Worm (Caenorhabditis elegans) whole organism, L2 larva: ENCODE results near the gene Y2H9A.4.
"Not testable (repeated sequence)": the region's sequence is repeated elsewhere in the genome, so short reads cannot be mapped to it uniquely, and the experiment has no call there.

Experiments used
- C34F6.9 ChIP-seq: fragments of 150-350 bp; optimal IDR thresholded peaks from 2 replicates; lab custom pipeline; 2014; ENCODE audit warnings: missing biosample characterization, missing genetic modification characterization
- Y55F3AM.14 ChIP-seq: fragments of 200-800 bp; sonication (Bioruptor generic); optimal IDR thresholded peaks from 2 replicates; lab custom pipeline; 2018; ENCODE audit warnings: mild to moderate bottlenecking, missing genetic modification characterization, missing compliant biosample characterization
- ZK546.5 ChIP-seq: sonication (generic microtip); optimal IDR thresholded peaks from 2 replicates; lab custom pipeline; 2017; ENCODE audit warnings: missing biosample characterization, missing genetic modification characterization
- aly-2 ChIP-seq: fragments of 150-350 bp; optimal IDR thresholded peaks from 2 replicates; lab custom pipeline; 2014; ENCODE audit warnings: missing biosample characterization, missing genetic modification characterization
- ama-1 ChIP-seq: fragments of 150-350 bp; optimal IDR thresholded peaks from 2 replicates; lab custom pipeline; 2018; ENCODE audit warnings: inconsistent platforms
- dmd-4 ChIP-seq: sonication (generic microtip); optimal IDR thresholded peaks from 2 replicates; lab custom pipeline; 2017; ENCODE audit warnings: missing biosample characterization, missing genetic modification characterization
- egl-27 ChIP-seq: sonication (generic microtip); optimal IDR thresholded peaks from 3 replicates; lab custom pipeline; 2017; ENCODE audit warnings: missing biosample characterization, missing genetic modification reagents, missing genetic modification characterization
- elt-3 ChIP-seq: sonication (generic microtip); optimal IDR thresholded peaks from 2 replicates; lab custom pipeline; 2017; ENCODE audit warnings: missing biosample characterization, missing genetic modification characterization
- fos-1 ChIP-seq: fragments of 150-350 bp; optimal IDR thresholded peaks from 2 replicates; lab custom pipeline; 2014; ENCODE audit warnings: missing biosample characterization, missing genetic modification characterization
- gmeb-1 ChIP-seq: fragments of 150-350 bp; optimal IDR thresholded peaks from 2 replicates; lab custom pipeline; 2014; ENCODE audit warnings: missing biosample characterization, missing genetic modification characterization
- lin-11 ChIP-seq: fragments of 150-350 bp; sonication (generic microtip); optimal IDR thresholded peaks from 2 replicates; lab custom pipeline; 2014; ENCODE audit warnings: missing biosample characterization, missing genetic modification characterization, inconsistent platforms, mixed read lengths
- lin-13 ChIP-seq: fragments of 150-350 bp; optimal IDR thresholded peaks from 2 replicates; lab custom pipeline; 2014; ENCODE audit warnings: missing biosample characterization, missing genetic modification reagents, missing genetic modification characterization
- lin-39 ChIP-seq: fragments of 150-350 bp; optimal IDR thresholded peaks from 2 replicates; lab custom pipeline; 2014; ENCODE audit warnings: missing biosample characterization, missing genetic modification reagents, missing genetic modification characterization
- mbf-1 ChIP-seq: sonication (generic microtip); optimal IDR thresholded peaks from 2 replicates; lab custom pipeline; 2017; ENCODE audit warnings: missing biosample characterization, missing genetic modification characterization
- nhr-10 ChIP-seq: sonication (generic microtip); optimal IDR thresholded peaks from 2 replicates; lab custom pipeline; 2017; ENCODE audit warnings: missing biosample characterization, missing genetic modification characterization
- nhr-12 ChIP-seq: fragments of 150-350 bp; optimal IDR thresholded peaks from 2 replicates; lab custom pipeline; 2014; ENCODE audit warnings: missing biosample characterization, missing genetic modification characterization
- nhr-129 ChIP-seq: fragments of 150-350 bp; optimal IDR thresholded peaks from 2 replicates; lab custom pipeline; 2014; ENCODE audit warnings: missing biosample characterization, missing genetic modification characterization
- nhr-21 ChIP-seq: fragments of 150-350 bp; optimal IDR thresholded peaks from 2 replicates; lab custom pipeline; 2014; ENCODE audit warnings: missing biosample characterization, missing genetic modification characterization
- nhr-23 ChIP-seq: fragments of 150-350 bp; optimal IDR thresholded peaks from 2 replicates; lab custom pipeline; 2014; ENCODE audit warnings: missing biosample characterization, missing genetic modification reagents, missing genetic modification characterization
- nhr-237 ChIP-seq: fragments of 150-350 bp; optimal IDR thresholded peaks from 2 replicates; lab custom pipeline; 2014; ENCODE audit warnings: missing biosample characterization, missing genetic modification characterization
- nhr-77 ChIP-seq: fragments of 150-350 bp; optimal IDR thresholded peaks from 2 replicates; lab custom pipeline; 2014; ENCODE audit warnings: missing biosample characterization, missing genetic modification characterization
- skn-1 ChIP-seq: sonication (generic microtip); optimal IDR thresholded peaks from 2 replicates; lab custom pipeline; 2017; ENCODE audit warnings: missing biosample characterization, missing genetic modification characterization
- snpc-4 ChIP-seq: fragments of 150-350 bp; optimal IDR thresholded peaks from 2 replicates; lab custom pipeline; 2014; ENCODE audit warnings: missing biosample characterization, missing genetic modification characterization
- unc-55 ChIP-seq: fragments of 150-350 bp; sonication (generic microtip); optimal IDR thresholded peaks from 3 replicates; lab custom pipeline; 2014; ENCODE audit warnings: missing biosample characterization, missing genetic modification reagents, missing genetic modification characterization
- unc-62 ChIP-seq: fragments of 150-350 bp; optimal IDR thresholded peaks from 2 replicates; lab custom pipeline; 2014; ENCODE audit warnings: missing biosample characterization, missing genetic modification reagents, missing genetic modification characterization
- ztf-1 ChIP-seq: fragments of 200-800 bp; sonication (Bioruptor generic); conservative IDR thresholded peaks from 2 replicates; pipeline ENCODE4 v1.3.6; 2022; ENCODE audit warnings: missing genetic modification characterization, missing compliant biosample characterization
- ztf-11 ChIP-seq: sonication (generic microtip); optimal IDR thresholded peaks from 2 replicates; lab custom pipeline; 2017; ENCODE audit warnings: missing biosample characterization, missing genetic modification characterization
- ztf-4 ChIP-seq: fragments of 150-350 bp; optimal IDR thresholded peaks from 2 replicates; lab custom pipeline; 2014; ENCODE audit warnings: missing biosample characterization, missing genetic modification characterization

Y2H9A.4 gene

DNA sequence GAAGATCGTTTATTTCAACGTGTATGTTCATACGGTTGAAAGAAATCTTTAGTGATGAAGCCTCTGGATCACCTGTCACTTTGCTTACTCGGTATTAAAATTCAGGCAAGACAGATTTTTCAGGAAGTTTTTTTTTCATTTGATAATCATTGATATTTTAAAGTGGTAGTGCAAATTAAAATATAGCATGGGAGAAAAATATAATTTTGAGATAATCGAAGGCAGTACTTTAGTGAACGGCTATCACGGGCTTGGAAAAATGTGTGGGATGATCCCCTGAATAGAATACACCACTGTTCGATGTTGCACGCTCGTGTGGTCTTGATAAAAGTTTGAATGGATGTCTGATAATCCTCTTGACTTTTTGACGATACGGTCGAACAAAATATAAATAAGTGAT lies 18.3 kb upstream of the Y2H9A.4 start:
- TF ChIP-seq lin-13 (GFP tag; lab: Kevin White, UChicago) (no peak), fos-1 (tag; lab: Kevin White, UChicago) (no peak), aly-2 (tag; lab: Kevin White, UChicago) (no peak), snpc-4 (no peak), dmd-4 (tag; lab: Kevin White, UChicago) (no peak), unc-62 (GFP tag; lab: Kevin White, UChicago) (no peak), gmeb-1 (tag; lab: Kevin White, UChicago) (no peak), lin-11 (tag; lab: Kevin White, UChicago) (no peak), C34F6.9 (tag; lab: Kevin White, UChicago) (no peak), ztf-4 (tag; lab: Kevin White, UChicago) (no peak), nhr-77 (tag; lab: Kevin White, UChicago) (no peak), nhr-10 (tag; lab: Kevin White, UChicago) (no peak)

DNA sequence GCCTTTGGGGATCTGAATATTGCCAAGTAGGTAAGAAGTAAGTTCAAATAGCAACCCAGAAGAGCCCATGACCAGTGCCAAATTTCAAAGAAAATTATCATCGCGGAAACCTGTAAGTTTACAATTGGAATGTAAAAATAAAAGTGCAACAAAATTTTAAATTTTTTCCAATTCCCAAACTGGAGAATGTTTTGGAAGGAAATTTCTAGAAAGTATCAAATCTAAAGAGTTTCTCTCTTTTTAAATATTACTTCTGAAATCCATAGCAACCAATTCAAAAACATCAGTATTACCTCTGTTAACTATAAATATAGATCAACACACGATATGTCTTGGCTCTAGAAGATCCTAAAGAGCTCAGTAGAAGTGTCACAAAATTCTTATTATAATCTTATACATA lies 17.0 kb upstream of the Y2H9A.4 start, which contains the start of gene srd-19:
Gene srd-19 (minus strand): TSS at position 101 of the 400 bp plus-strand sequence.
- no peak for TF ChIP-seq snpc-4
- TF ChIP-seq Y55F3AM.14 (GFP tag; lab: Kevin White, UChicago) = no peak
- no peak for TF ChIP-seq ZK546.5 (tag; lab: Kevin White, UChicago)
- no peak for TF ChIP-seq nhr-23 (tag; lab: Kevin White, UChicago)
- no peak for TF ChIP-seq nhr-129 (tag; lab: Kevin White, UChicago)
- TF ChIP-seq lin-13 (GFP tag; lab: Kevin White, UChicago) = no peak

DNA sequence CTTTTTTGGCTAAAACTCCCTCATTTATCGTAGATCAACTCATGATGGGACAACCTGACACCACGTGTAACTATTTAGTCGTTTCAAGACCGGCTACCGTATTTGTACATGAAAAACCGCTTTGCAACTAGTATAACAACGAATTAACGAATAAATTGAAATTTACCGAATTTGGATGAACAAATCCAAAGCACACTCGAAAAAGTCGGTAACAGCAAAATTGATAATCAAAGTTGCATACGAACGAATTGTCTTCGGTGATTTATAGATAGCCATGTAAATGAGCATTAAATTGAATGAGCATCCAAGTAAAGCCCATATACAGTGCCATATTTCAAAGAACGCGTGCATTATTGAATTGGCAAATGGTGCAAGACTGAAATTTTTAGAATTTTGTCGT lies 13.3 kb upstream of the Y2H9A.4 start, which contains the start of gene srd-17:
Gene srd-17 (minus strand): TSS at position 351 of the 400 bp plus-strand sequence.
- TF ChIP-seq fos-1 (tag; lab: Kevin White, UChicago) = no peak
- no peak for TF ChIP-seq nhr-12 (tag; lab: Kevin White, UChicago)
- no peak for TF ChIP-seq gmeb-1 (tag; lab: Kevin White, UChicago)
- no peak for TF ChIP-seq unc-55
- TF ChIP-seq mbf-1 (tag; lab: Kevin White, UChicago) = no peak
- no peak for TF ChIP-seq nhr-77 (tag; lab: Kevin White, UChicago)
- TF ChIP-seq nhr-23 (tag; lab: Kevin White, UChicago) = no peak
- TF ChIP-seq Y55F3AM.14 (GFP tag; lab: Kevin White, UChicago) = no peak
- no peak for TF ChIP-seq skn-1 (tag; lab: Kevin White, UChicago)
- no peak for TF ChIP-seq nhr-10 (tag; lab: Kevin White, UChicago)
- no peak for TF ChIP-seq lin-39
- TF ChIP-seq ZK546.5 (tag; lab: Kevin White, UChicago) = no peak
- TF ChIP-seq snpc-4 = no peak
- TF ChIP-seq nhr-237 (tag; lab: Kevin White, UChicago) = no peak
- TF ChIP-seq C34F6.9 (tag; lab: Kevin White, UChicago) = no peak
- no peak for TF ChIP-seq aly-2 (tag; lab: Kevin White, UChicago)
- no peak for TF ChIP-seq nhr-129 (tag; lab: Kevin White, UChicago)

DNA sequence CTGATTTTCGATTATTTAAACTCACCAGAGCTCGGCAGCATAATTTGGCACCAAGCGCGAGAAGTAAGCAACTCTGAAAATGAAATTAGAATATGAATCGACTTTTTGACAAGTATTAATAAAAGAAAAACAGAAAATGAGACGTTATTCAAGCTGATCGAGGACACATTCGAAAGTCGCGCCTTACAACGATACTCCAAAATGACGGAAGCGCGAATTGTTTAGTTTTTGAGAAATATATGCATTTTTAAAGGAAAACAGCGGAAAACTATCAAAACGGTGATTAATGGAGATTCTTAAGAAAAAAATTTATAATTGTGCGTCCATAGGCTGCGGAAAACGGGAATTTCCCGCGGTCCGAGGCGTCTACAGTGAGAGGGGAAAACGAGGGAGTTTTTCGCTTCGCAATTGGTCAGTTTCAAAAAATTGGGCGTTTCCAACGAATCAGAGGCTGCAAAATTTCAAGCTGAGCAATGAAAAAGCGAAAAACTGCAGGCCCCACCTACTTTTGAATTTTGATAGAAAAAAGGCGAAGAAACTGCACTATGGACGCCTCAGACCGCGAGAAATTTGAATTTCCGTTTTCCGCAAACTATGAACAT lies 8.1 kb upstream of the Y2H9A.4 start, which contains the start of gene mes-4:
Gene mes-4 (minus strand): TSS at position 73 of the 602 bp plus-strand sequence.
- TF ChIP-seq egl-27 (tag; lab: Kevin White, UChicago) (no peak), gmeb-1 (tag; lab: Kevin White, UChicago) (peak; percentile 49)

DNA sequence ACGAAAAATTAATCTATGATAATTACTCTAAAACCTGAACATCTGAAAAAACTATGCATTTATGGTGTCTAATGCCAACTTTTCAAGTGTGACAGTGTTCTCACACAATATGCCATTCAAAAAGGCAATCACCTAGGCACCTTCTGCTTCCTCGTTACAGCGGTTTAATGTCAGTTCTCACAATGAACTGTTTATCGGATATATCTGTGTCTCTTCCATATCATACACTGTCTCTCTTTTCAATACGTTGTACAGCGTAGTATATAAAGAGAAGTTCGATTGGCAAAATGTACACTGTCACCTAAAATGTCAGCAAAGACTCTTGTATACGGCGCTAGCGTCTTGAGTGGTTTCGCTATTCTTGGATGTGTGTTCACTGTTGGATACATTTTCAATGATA lies 4.0 kb upstream of the Y2H9A.4 start, which contains the start of gene col-162:
Gene col-162 (plus strand): TSS at position 301 of the 400 bp plus-strand sequence.
- TF ChIP-seq egl-27 (tag; lab: Kevin White, UChicago) = no peak
- TF ChIP-seq nhr-21 (tag; lab: Kevin White, UChicago) = no peak
- no peak for TF ChIP-seq ZK546.5 (tag; lab: Kevin White, UChicago)
- TF ChIP-seq lin-13 (GFP tag; lab: Kevin White, UChicago) = no peak
- TF ChIP-seq ztf-4 (tag; lab: Kevin White, UChicago) = no peak
- TF ChIP-seq gmeb-1 (tag; lab: Kevin White, UChicago) = no peak
- TF ChIP-seq fos-1 (tag; lab: Kevin White, UChicago) = no peak
- no peak for TF ChIP-seq nhr-129 (tag; lab: Kevin White, UChicago)
- no peak for TF ChIP-seq C34F6.9 (tag; lab: Kevin White, UChicago)
- TF ChIP-seq elt-3 = no peak
- TF ChIP-seq, all 48 proteins: peak for 0

DNA sequence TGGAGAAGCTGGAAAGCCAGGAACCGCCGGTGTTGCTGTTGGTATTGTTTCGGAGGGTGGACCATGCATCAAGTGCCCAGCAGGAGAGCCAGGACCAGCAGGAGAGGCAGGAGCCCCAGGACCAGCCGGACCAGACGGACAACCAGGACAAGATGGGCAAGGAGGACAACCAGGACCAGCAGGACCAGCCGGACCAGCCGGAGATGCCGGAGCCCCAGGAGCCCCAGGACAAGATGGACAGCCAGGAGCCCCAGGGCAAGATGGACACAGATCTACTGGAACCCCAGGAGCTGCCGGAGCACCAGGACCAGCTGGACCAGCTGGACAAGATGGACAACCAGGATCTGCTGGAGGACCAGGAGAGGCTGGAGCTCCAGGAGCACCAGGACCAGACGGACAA lies 2.9 kb upstream of the Y2H9A.4 start:
- TF ChIP-seq nhr-12 (tag; lab: Kevin White, UChicago) = no peak
- no peak for TF ChIP-seq nhr-21 (tag; lab: Kevin White, UChicago)

DNA sequence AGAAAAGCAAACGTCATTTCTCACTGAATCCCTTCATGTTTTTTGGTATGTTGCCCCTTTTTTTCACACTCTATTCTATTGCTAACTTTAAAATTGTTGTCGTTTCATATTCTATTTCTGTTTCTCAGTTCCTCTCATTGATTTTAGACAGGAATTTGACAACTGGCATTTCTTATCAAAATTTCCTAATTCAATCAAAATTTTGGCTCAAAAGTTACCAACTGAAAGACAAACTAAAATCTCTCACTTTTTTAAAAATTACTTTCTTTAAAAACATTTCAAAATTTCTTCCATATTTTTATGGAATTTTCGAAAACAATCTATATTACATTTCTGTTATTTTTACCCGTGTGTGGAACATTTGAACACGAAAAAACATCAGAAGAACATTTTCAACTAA lies 2.2 kb upstream of the Y2H9A.4 start, which contains the start of gene Y2H9A.6:
Gene Y2H9A.6 (plus strand): TSS at position 301 of the 400 bp plus-strand sequence.
- TF ChIP-seq ama-1 (lab: Kevin White, UChicago); ztf-1 (GFP tag; lab: Robert Waterston, UW); ztf-11: not testable (repeated sequence)
